Worm (Caenorhabditis elegans): Measurements from ENCODE around the gene W06F12.2.

W06F12.2 gene

DNA sequence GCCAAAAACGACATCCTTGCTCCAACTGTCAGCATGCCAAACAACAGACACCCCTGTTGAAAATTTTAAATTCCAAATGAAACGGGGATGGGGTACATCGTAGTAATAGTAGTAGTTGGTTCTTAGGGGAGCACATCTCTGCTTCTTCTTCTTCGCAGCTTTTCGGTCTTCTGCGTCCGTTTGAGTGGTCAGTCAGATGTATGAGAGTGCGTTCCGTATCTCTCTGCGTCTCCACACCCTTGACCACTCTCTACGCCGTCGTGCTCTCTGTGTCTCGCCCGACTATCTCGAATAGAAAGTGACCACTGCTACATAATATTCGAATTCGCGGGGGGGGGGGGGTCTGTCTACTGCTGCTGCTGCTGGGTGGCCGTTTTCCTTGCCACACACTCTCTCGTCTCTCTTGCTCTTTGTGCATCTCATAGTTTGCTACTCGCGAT is 18.6 kb downstream of the W06F12.2 start (continued):
- TF ChIP-seq efl-1 (optimal IDR thresholded peaks at IDR 0.05) (peak; percentile 26 to 55), efl-1 (GFP tag; optimal IDR thresholded peaks at IDR 0.05 in 1 of 2) (peak in 1 of 2 experiments; percentile 87), nhr-47 (tag; optimal IDR thresholded peaks at IDR 0.05) (peak; percentile 62), snpc-4 (tag; optimal IDR thresholded peaks at IDR 0.05) (no peak), fkh-4 (tag; optimal IDR thresholded peaks at IDR 0.05; ENCODE audit: borderline replicate concordance) (no peak), vab-15 (tag; optimal IDR thresholded peaks at IDR 0.05) (no peak), unc-30 (tag; optimal IDR thresholded peaks at IDR 0.05) (no peak), mab-9 (GFP tag; IDR thresholded peaks at IDR 0.05) (no peak), nhr-85 (tag) (peak; percentile 68), sptf-1 (tag; optimal IDR thresholded peaks at IDR 0.05) (no peak), rnt-1 (tag; optimal IDR thresholded peaks at IDR 0.05) (peak; percentile 38), lin-15B (tag; optimal IDR thresholded peaks at IDR 0.05) (no peak), hpl-2 (GFP tag; optimal IDR thresholded peaks at IDR 0.05) (no peak), ztf-11 (tag; optimal IDR thresholded peaks at IDR 0.05) (peak in 1 of 2 experiments; percentile 21), isw-1 (GFP tag; IDR thresholded peaks at IDR 0.05) (0 out of 2 replicates have a peak, but pooled peaks have one; percentile 5), unc-86 (tag; optimal IDR thresholded peaks at IDR 0.05) (peak; percentile 55), hlh-4 (tag; optimal IDR thresholded peaks at IDR 0.05) (no peak), lin-35 (GFP tag; optimal IDR thresholded peaks at IDR 0.05) (peak in 1 of 2 experiments; percentile 12), lin-39 (tag; optimal IDR thresholded peaks at IDR 0.05) (no peak), fkh-8 (tag; optimal IDR thresholded peaks at IDR 0.05) (peak; percentile 64), pag-3 (tag; optimal IDR thresholded peaks at IDR 0.05; ENCODE audit: borderline replicate concordance, insufficient read depth) (no peak), aly-2 (tag; optimal IDR thresholded peaks at IDR 0.05) (no peak), nhr-237 (tag; optimal IDR thresholded peaks at IDR 0.05) (no peak), F16B12.6 (tag; optimal IDR thresholded peaks at IDR 0.05) (no peak), nhr-76 (tag; optimal IDR thresholded peaks at IDR 0.05) (no peak), nhr-19 (GFP tag; conservative IDR thresholded peaks at IDR 0.05) (no peak), nhr-90 (tag; optimal IDR thresholded peaks at IDR 0.05; ENCODE audit: poor library complexity) (no peak), pax-3 (tag; optimal IDR thresholded peaks at IDR 0.05) (no peak), ztf-4 (tag; optimal IDR thresholded peaks at IDR 0.05) (peak; percentile 7), aha-1 (tag; optimal IDR thresholded peaks at IDR 0.05) (no peak), ama-1 (optimal IDR thresholded peaks at IDR 0.05) (no peak), zip-4 (GFP tag; optimal IDR thresholded peaks at IDR 0.05) (no peak), mef-2 (tag; optimal IDR thresholded peaks at IDR 0.05) (no peak), unc-62 (GFP tag; optimal IDR thresholded peaks at IDR 0.05) (no peak), elt-3 (tag; optimal IDR thresholded peaks at IDR 0.05) (no peak), irx-1 (tag; optimal IDR thresholded peaks at IDR 0.05) (no peak), jun-1 (tag; optimal IDR thresholded peaks at IDR 0.05) (peak; percentile 49), mdl-1 (tag; optimal IDR thresholded peaks at IDR 0.05) (peak in 1 of 2 experiments; percentile 39), Y116A8C.19 (tag; optimal IDR thresholded peaks at IDR 0.05; ENCODE audit: borderline replicate concordance) (no peak), lin-14 (GFP tag; optimal IDR thresholded peaks at IDR 0.05) (peak; percentile 82), ceh-8 (GFP tag; optimal IDR thresholded peaks at IDR 0.05) (no peak), C04F5.9 (tag; optimal IDR thresholded peaks at IDR 0.05) (no peak), fkh-10 (GFP tag; optimal IDR thresholded peaks at IDR 0.05) (peak; percentile 50), swsn-7 (tag; optimal IDR thresholded peaks at IDR 0.05) (peak; percentile 27), lsy-2 (tag; optimal IDR thresholded peaks at IDR 0.05) (peak; percentile 8 to 36), efl-3 (GFP tag; optimal IDR thresholded peaks at IDR 0.05) (no peak), C16A3.4 (tag; optimal IDR thresholded peaks at IDR 0.05) (no peak), unc-130 (tag; optimal IDR thresholded peaks at IDR 0.05) (peak; percentile 25), alr-1 (tag; optimal IDR thresholded peaks at IDR 0.05; ENCODE audit: borderline replicate concordance) (no peak), egl-27 (tag; optimal IDR thresholded peaks at IDR 0.05) (no peak), xbp-1 (tag; optimal IDR thresholded peaks at IDR 0.05) (peak; percentile 0), ceh-90 (tag; optimal IDR thresholded peaks at IDR 0.05) (no peak), lir-3 (tag; optimal IDR thresholded peaks at IDR 0.05; ENCODE audit: poor library complexity) (no peak)

All from whole organism, L1 larva.